Fruit fly (Drosophila melanogaster): ENCODE data around the gene bru2.
A peak's percentile ranks its signal among the peaks of the same experiment; 100 is the strongest.

Gene bru2

dm6 chr2L:12337162-12337561 is 6.9 kb upstream of the bru2 start (continued):
- TF ChIP-seq CG6765 (GFP tag; optimal IDR thresholded peaks at IDR 0.05) (no peak), Bdp1 (GFP tag; optimal IDR thresholded peaks at IDR 0.05) (no peak), Oli (tag; optimal IDR thresholded peaks at IDR 0.05) (peak; percentile 47), ken (GFP tag; IDR thresholded peaks at IDR 0.05) (no peak), gce (GFP tag; IDR thresholded peaks at IDR 0.05) (no peak), Trl (optimal IDR thresholded peaks at IDR 0.05) (no peak), Trl (GFP tag; optimal IDR thresholded peaks at IDR 0.05) (no peak), CG31388 (GFP tag; optimal IDR thresholded peaks at IDR 0.05) (no peak), CG18599 (GFP tag; optimal IDR thresholded peaks at IDR 0.05) (peak; percentile 31), CG13424 (tag; optimal IDR thresholded peaks at IDR 0.05) (peak; percentile 29), onecut (GFP tag; IDR thresholded peaks at IDR 0.05) (no peak), CG8924 (tag; optimal IDR thresholded peaks at IDR 0.05) (peak; percentile 26), Hmr (GFP tag; optimal IDR thresholded peaks at IDR 0.05) (peak; percentile 44), CG17359 (tag; optimal IDR thresholded peaks at IDR 0.05) (peak; percentile 20), CG8944 (GFP tag; optimal IDR thresholded peaks at IDR 0.05) (no peak), CG30403 (GFP tag; optimal IDR thresholded peaks at IDR 0.05) (peak; percentile 38), Hr51 (GFP tag; optimal IDR thresholded peaks at IDR 0.05) (peak in 1 of 2 experiments; percentile 24), Adf1 (GFP tag; IDR thresholded peaks at IDR 0.05) (no peak), CG7839 (tag; optimal IDR thresholded peaks at IDR 0.05) (peak; percentile 55), nmo (GFP tag; optimal IDR thresholded peaks at IDR 0.05) (peak; percentile 49), gem (tag; optimal IDR thresholded peaks at IDR 0.05) (peak; percentile 68), CoRest (tag; optimal IDR thresholded peaks at IDR 0.05) (peak; percentile 44), ATbp (GFP tag; optimal IDR thresholded peaks at IDR 0.05) (peak; percentile 5), chif (GFP tag; optimal IDR thresholded peaks at IDR 0.05) (no peak), zfh1 (GFP tag; IDR thresholded peaks at IDR 0.05) (no peak), klu (GFP tag; IDR thresholded peaks at IDR 0.05) (no peak), CG1233 (GFP tag; optimal IDR thresholded peaks at IDR 0.05) (peak; percentile 13), gsb-n (tag; optimal IDR thresholded peaks at IDR 0.05) (peak; percentile 8), CG2678 (tag; optimal IDR thresholded peaks at IDR 0.05) (peak; percentile 56), CG1603 (tag; optimal IDR thresholded peaks at IDR 0.05) (peak; percentile 11), CG7556 (GFP tag; optimal IDR thresholded peaks at IDR 0.05) (peak; percentile 49), CG11504 (tag; optimal IDR thresholded peaks at IDR 0.05) (peak; percentile 17), zf30C (GFP tag; optimal IDR thresholded peaks at IDR 0.05) (peak; percentile 12), Gug (GFP tag; IDR thresholded peaks at IDR 0.05) (no peak), Fer1 (GFP tag; optimal IDR thresholded peaks at IDR 0.05) (peak; percentile 11), CG17385 (GFP tag; optimal IDR thresholded peaks at IDR 0.05) (peak; percentile 27), CG4820 (GFP tag; optimal IDR thresholded peaks at IDR 0.05) (peak; percentile 12), CG9727 (GFP tag; optimal IDR thresholded peaks at IDR 0.05) (peak; percentile 43), CG6854 (GFP tag; optimal IDR thresholded peaks at IDR 0.05) (no peak), CG8388 (GFP tag; optimal IDR thresholded peaks at IDR 0.05) (peak; percentile 19), CG3163 (GFP tag; optimal IDR thresholded peaks at IDR 0.05) (no peak), fd96Cb (tag; optimal IDR thresholded peaks at IDR 0.05) (peak; percentile 19), CG17361 (GFP tag; IDR thresholded peaks at IDR 0.05) (peak; percentile 51; the same call in 2 of the 3 replicates)

All from whole organism, embryonic.